Fruit fly (Drosophila melanogaster) whole organism, embryonic: Measurements from ENCODE around the gene Agpat4.

Experiments
- Adf1 ChIP-seq: fragments of 200-800 bp; sonication (Bioruptor generic); IDR thresholded peaks from 2 replicates; pipeline ENCODE4 v1.3.6; 2022; ENCODE audit warnings: missing biosample characterization, missing genetic modification characterization
- B-H1 ChIP-seq: fragments of 200-800 bp; sonication (Bioruptor generic); IDR thresholded peaks from 3 replicates; pipeline ENCODE4 v1.3.6; 2022; ENCODE audit warnings: missing biosample characterization, missing genetic modification characterization
- B-H2 ChIP-seq: fragments of 200-800 bp; sonication (Bioruptor generic); optimal IDR thresholded peaks from 2 replicates; lab custom pipeline; 2018; ENCODE audit warnings: missing biosample characterization, mild to moderate bottlenecking, missing genetic modification characterization
- CG10431 ChIP-seq: fragments of 200-800 bp; sonication (Bioruptor generic); optimal IDR thresholded peaks from 3 replicates; lab custom pipeline; 2018; ENCODE audit warnings: missing biosample characterization, mild to moderate bottlenecking, missing genetic modification characterization
- CG10462 ChIP-seq: fragments of 200-800 bp; sonication (Bioruptor generic); optimal IDR thresholded peaks from 2 replicates; lab custom pipeline; 2016; ENCODE audit warnings: missing biosample characterization, missing genetic modification characterization
- CG10959 ChIP-seq: fragments of 200-800 bp; sonication (Bioruptor generic); IDR thresholded peaks from 2 replicates; pipeline ENCODE4 v1.3.6; 2022; ENCODE audit warnings: missing biosample characterization, missing genetic modification characterization
- CG11398 ChIP-seq: fragments of 200-800 bp; sonication (Bioruptor generic); optimal IDR thresholded peaks from 2 replicates; lab custom pipeline; 2016; ENCODE audit warnings: missing biosample characterization, missing genetic modification characterization
- CG11504 ChIP-seq: fragments of 200-800 bp; sonication (Bioruptor generic); optimal IDR thresholded peaks from 3 replicates; lab custom pipeline; 2019; ENCODE audit warnings: missing biosample characterization, mild to moderate bottlenecking, missing genetic modification characterization, moderate library complexity
- CG11560 ChIP-seq: fragments of 200-800 bp; sonication (Bioruptor generic); IDR thresholded peaks from 3 replicates; pipeline ENCODE4 v1.3.6; 2022; ENCODE audit warnings: missing biosample characterization, missing genetic modification characterization
- CG12299 ChIP-seq: fragments of 200-800 bp; sonication (Bioruptor generic); optimal IDR thresholded peaks from 2 replicates; lab custom pipeline; 2018; ENCODE audit warnings: missing biosample characterization, mild to moderate bottlenecking, missing genetic modification characterization
- CG12769 ChIP-seq: fragments of 200-800 bp; sonication (Bioruptor generic); optimal IDR thresholded peaks from 2 replicates; lab custom pipeline; 2019; ENCODE audit warnings: missing biosample characterization, mild to moderate bottlenecking, missing genetic modification characterization, moderate library complexity
- CG14014 ChIP-seq: fragments of 200-800 bp; sonication (Bioruptor generic); IDR thresholded peaks from 2 replicates; pipeline ENCODE4 v1.3.6; 2022; ENCODE audit warnings: missing biosample characterization, missing genetic modification characterization
- CG14441 ChIP-seq: fragments of 200-800 bp; sonication (Bioruptor generic); IDR thresholded peaks from 2 replicates; pipeline ENCODE4 v1.3.6; 2022; ENCODE audit warnings: missing biosample characterization, missing genetic modification characterization
- CG15073 ChIP-seq: fragments of 200-800 bp; sonication (Bioruptor generic); optimal IDR thresholded peaks from 2 replicates; lab custom pipeline; 2016; ENCODE audit warnings: missing biosample characterization, missing genetic modification characterization
- CG16815 ChIP-seq: fragments of 200-800 bp; sonication (Bioruptor generic); optimal IDR thresholded peaks from 3 replicates; lab custom pipeline; 2017; ENCODE audit warnings: missing biosample characterization, mild to moderate bottlenecking, missing genetic modification characterization
- CG17359 ChIP-seq: fragments of 200-800 bp; sonication (Bioruptor generic); optimal IDR thresholded peaks from 3 replicates; lab custom pipeline; 2018; ENCODE audit warnings: missing biosample characterization, mild to moderate bottlenecking, missing genetic modification characterization, moderate library complexity
- CG17829 ChIP-seq: fragments of 200-800 bp; optimal IDR thresholded peaks from 2 replicates; lab custom pipeline; 2019; ENCODE audit warnings: missing biosample characterization, mild to moderate bottlenecking, missing genetic modification characterization, moderate library complexity
- CG18011 ChIP-seq: fragments of 200-800 bp; sonication (Bioruptor generic); optimal IDR thresholded peaks from 2 replicates; lab custom pipeline; 2017; ENCODE audit warnings: missing biosample characterization, missing genetic modification characterization, mild to moderate bottlenecking, moderate library complexity, missing genotype
- CG2116 ChIP-seq: fragments of 200-800 bp; sonication (Bioruptor generic); optimal IDR thresholded peaks from 3 replicates; lab custom pipeline; 2018; ENCODE audit warnings: missing biosample characterization, mild to moderate bottlenecking, missing genetic modification characterization
- CG3163 ChIP-seq: fragments of 200-800 bp; sonication (Bioruptor generic); optimal IDR thresholded peaks from 3 replicates; lab custom pipeline; 2016; ENCODE audit warnings: missing biosample characterization, missing genetic modification characterization
- CG33213 ChIP-seq: fragments of 200-800 bp; sonication (Bioruptor generic); optimal IDR thresholded peaks from 3 replicates; lab custom pipeline; 2016; ENCODE audit warnings: missing biosample characterization, missing genetic modification characterization
- CG4730 ChIP-seq: fragments of 200-800 bp; sonication (Bioruptor generic); IDR thresholded peaks from 2 replicates; pipeline ENCODE4 v1.3.6; 2022; ENCODE audit warnings: missing biosample characterization, missing genetic modification characterization
- CG6854 ChIP-seq: fragments of 200-800 bp; sonication (Bioruptor generic); optimal IDR thresholded peaks from 3 replicates; lab custom pipeline; 2017; ENCODE audit warnings: missing biosample characterization, mild to moderate bottlenecking, missing genetic modification characterization
- CG8924 ChIP-seq: fragments of 200-800 bp; optimal IDR thresholded peaks from 3 replicates; lab custom pipeline; 2019; ENCODE audit warnings: missing biosample characterization, mild to moderate bottlenecking, missing genetic modification characterization, moderate library complexity
- CG9817 ChIP-seq: fragments of 200-800 bp; sonication (Bioruptor generic); optimal IDR thresholded peaks from 2 replicates; lab custom pipeline; 2018; ENCODE audit warnings: missing biosample characterization, mild to moderate bottlenecking, missing genetic modification characterization, moderate library complexity
- Dbx ChIP-seq: fragments of 200-800 bp; sonication (Bioruptor generic); IDR thresholded peaks from 3 replicates; pipeline ENCODE4 v1.3.6; 2022; ENCODE audit warnings: missing biosample characterization, missing genetic modification characterization
- Fer3 ChIP-seq: fragments of 200-800 bp; sonication (Bioruptor generic); optimal IDR thresholded peaks from 2 replicates; lab custom pipeline; 2018; ENCODE audit warnings: missing biosample characterization, mild to moderate bottlenecking, missing genetic modification characterization, moderate library complexity
- Hsf ChIP-seq: fragments of 200-800 bp; sonication (Bioruptor generic); optimal IDR thresholded peaks from 3 replicates; lab custom pipeline; 2016; ENCODE audit warnings: missing biosample characterization, missing genetic modification characterization
- MTF-1 ChIP-seq: fragments of 200-800 bp; sonication (Bioruptor generic); optimal IDR thresholded peaks from 2 replicates; lab custom pipeline; 2018; ENCODE audit warnings: missing biosample characterization, mild to moderate bottlenecking, missing genetic modification characterization, borderline replicate concordance
- Med ChIP-seq: fragments of 200-800 bp; sonication (Bioruptor generic); peaks from one replicate; lab custom pipeline; 2016; ENCODE audit warnings: missing biosample characterization, missing genetic modification characterization, mild to moderate bottlenecking, inconsistent platforms, moderate library complexity
- Nf-YB ChIP-seq: fragments of 200-800 bp; sonication (Bioruptor generic); optimal IDR thresholded peaks from 3 replicates; lab custom pipeline; 2019; ENCODE audit warnings: missing biosample characterization, mild to moderate bottlenecking, missing genetic modification characterization, moderate library complexity
- Stat92E ChIP-seq, 3 experiments: fragments of >200 bp in 2 of 3; fragments of 200-800 bp in 1 of 3; sonication (Bioruptor generic) in 1 of 3; optimal IDR thresholded peaks; 2 replicates each; lab custom pipeline; 2017 to 2019; ENCODE audit warnings: missing biosample characterization in 3 of 3, missing genetic modification characterization in 3 of 3, mild to moderate bottlenecking in 1 of 3, moderate library complexity in 1 of 3
- Vsx1 ChIP-seq: fragments of 200-800 bp; sonication (Bioruptor generic); optimal IDR thresholded peaks from 2 replicates; lab custom pipeline; 2017; ENCODE audit warnings: missing biosample characterization, mild to moderate bottlenecking, missing genetic modification characterization, missing genetic modification reagents
- ab ChIP-seq: fragments of 200-800 bp; sonication (Bioruptor generic); optimal IDR thresholded peaks from 2 replicates; lab custom pipeline; 2016; ENCODE audit warnings: missing biosample characterization, missing genetic modification characterization
- ac ChIP-seq: fragments of 200-800 bp; sonication (Bioruptor generic); optimal IDR thresholded peaks from 3 replicates; lab custom pipeline; 2017; ENCODE audit warnings: missing biosample characterization, mild to moderate bottlenecking, missing genetic modification characterization
- aop ChIP-seq: fragments of 200-800 bp; sonication (Bioruptor generic); IDR thresholded peaks from 2 replicates; pipeline ENCODE4 v1.3.6; 2022; ENCODE audit warnings: missing biosample characterization, missing genetic modification characterization
- ato ChIP-seq: fragments of 200-800 bp; sonication (Bioruptor generic); IDR thresholded peaks from 2 replicates; pipeline ENCODE4 v1.3.6; 2022; ENCODE audit warnings: missing biosample characterization, missing genetic modification characterization; ENCODE audit not compliant: partially characterized antibody
- crc ChIP-seq: fragments of 200-800 bp; sonication (Bioruptor generic); optimal IDR thresholded peaks from 2 replicates; lab custom pipeline; 2016; ENCODE audit warnings: missing biosample characterization, missing genetic modification characterization
- dmrt11E ChIP-seq: fragments of 200-800 bp; sonication (Bioruptor generic); optimal IDR thresholded peaks from 3 replicates; lab custom pipeline; 2018; ENCODE audit warnings: missing biosample characterization, mild to moderate bottlenecking, missing genetic modification characterization, moderate library complexity
- dmrt99B ChIP-seq: fragments of 200-800 bp; sonication (Bioruptor generic); optimal IDR thresholded peaks from 2 replicates; lab custom pipeline; 2018; ENCODE audit warnings: missing biosample characterization, mild to moderate bottlenecking, missing genetic modification characterization, moderate library complexity
- gem ChIP-seq: fragments of 200-800 bp; sonication (Bioruptor generic); optimal IDR thresholded peaks from 2 replicates; lab custom pipeline; 2019; ENCODE audit warnings: missing biosample characterization, mild to moderate bottlenecking, missing genetic modification characterization, moderate library complexity
- gfzf ChIP-seq: fragments of 200-800 bp; sonication (Bioruptor generic); optimal IDR thresholded peaks from 2 replicates; lab custom pipeline; 2016; ENCODE audit warnings: missing biosample characterization, mild to moderate bottlenecking, missing genetic modification characterization, moderate library complexity
- gsb ChIP-seq: fragments of 200-800 bp; sonication (Bioruptor generic); IDR thresholded peaks from 2 replicates; pipeline ENCODE4 v1.3.6; 2022; ENCODE audit warnings: missing biosample characterization, missing genetic modification characterization
- hkb ChIP-seq, 2 experiments: fragments of 200-800 bp in 1 of 2; fragments of >200 bp in 1 of 2; sonication (Bioruptor generic) in 1 of 2; IDR thresholded peaks in 1 of 2; optimal IDR thresholded peaks in 1 of 2; 2 replicates each; pipeline versions ENCODE4 v1.3.6 to Lab custom; 2017 to 2022; ENCODE audit warnings: missing biosample characterization in 1 of 2, missing genetic modification characterization in 1 of 2
- onecut ChIP-seq: fragments of 200-800 bp; sonication (Bioruptor generic); IDR thresholded peaks from 2 replicates; pipeline ENCODE4 v1.3.6; 2022; ENCODE audit warnings: missing biosample characterization, missing genetic modification characterization
- ranshi ChIP-seq: fragments of 200-800 bp; sonication (Bioruptor generic); IDR thresholded peaks from 2 replicates; pipeline ENCODE4 v1.3.6; 2022; ENCODE audit warnings: missing biosample characterization, missing genetic modification characterization
- rib ChIP-seq: fragments of 200-800 bp; sonication (Bioruptor generic); IDR thresholded peaks from 2 replicates; pipeline ENCODE4 v1.3.6; 2022; ENCODE audit warnings: missing biosample characterization, missing genetic modification characterization
- slou ChIP-seq: fragments of 200-800 bp; sonication (Bioruptor generic); optimal IDR thresholded peaks from 3 replicates; lab custom pipeline; 2016; ENCODE audit warnings: missing biosample characterization, missing genetic modification characterization
- tup ChIP-seq: fragments of 200-800 bp; sonication (Bioruptor generic); optimal IDR thresholded peaks from 2 replicates; lab custom pipeline; 2016; ENCODE audit warnings: missing biosample characterization, mild to moderate bottlenecking, missing genetic modification characterization, moderate library complexity
- wor ChIP-seq: fragments of 200-800 bp; sonication (Bioruptor generic); IDR thresholded peaks from 2 replicates; pipeline ENCODE4 v1.3.6; 2022; ENCODE audit warnings: missing biosample characterization, missing genetic modification characterization

Gene Agpat4

DNA sequence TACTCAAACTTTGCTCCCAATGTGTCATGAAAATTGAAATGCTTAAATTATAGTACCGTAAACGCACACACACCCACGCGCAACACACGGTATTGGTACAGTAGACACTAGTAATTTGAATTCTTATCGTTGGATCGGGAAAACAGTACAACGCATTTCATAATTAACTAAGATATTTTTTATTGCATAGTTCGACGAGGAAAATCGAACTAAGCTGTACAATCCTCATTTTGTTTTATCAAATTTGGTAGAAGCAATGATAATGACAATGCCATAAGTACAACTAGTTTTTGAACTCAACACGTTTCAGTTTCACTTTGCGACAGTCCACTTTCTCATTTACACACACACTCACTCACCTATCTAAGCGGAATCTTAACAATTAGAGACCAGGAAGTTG is 600 bp downstream of the Agpat4 start (continued):
- TF ChIP-seq crc (GFP tag; lab: Kevin White, UChicago) = peak; percentile 12
- TF ChIP-seq gem (tag; lab: Kevin White, UChicago) = peak; percentile 80
- no peak for TF ChIP-seq CG18011 (GFP tag; lab: Kevin White, UChicago)
- peak; percentile 52 for TF ChIP-seq gsb (GFP tag; lab: Robert Waterston, UW)
- TF ChIP-seq CG8924 (tag; lab: Kevin White, UChicago) = peak; percentile 71
- TF ChIP-seq rib = 0 out of 2 replicates have a peak, but pooled peaks have one; percentile 38
- no peak for TF ChIP-seq tup
- peak; percentile 66 for TF ChIP-seq CG17829 (tag; lab: Kevin White, UChicago)
- TF ChIP-seq hkb (optimal IDR thresholded peaks at IDR 0.05; lab: Kevin White, UChicago) = no peak
- peak; percentile 41; the same call in 1 of the 2 replicates for TF ChIP-seq hkb (GFP tag; IDR thresholded peaks at IDR 0.05; lab: Robert Waterston, UW)
- TF ChIP-seq CG12299 (tag; lab: Kevin White, UChicago) = peak; percentile 49
- peak; percentile 36; the same call in 1 of the 2 replicates for TF ChIP-seq CG10959 (GFP tag; lab: Robert Waterston, UW)
- peak; percentile 52; the same call in 1 of the 2 replicates for TF ChIP-seq CG14441 (GFP tag; lab: Robert Waterston, UW)
- no peak for TF ChIP-seq ato
- peak; percentile 94 for TF ChIP-seq Med (GFP tag; lab: Kevin White, UChicago)
- TF ChIP-seq CG17359 (tag; lab: Kevin White, UChicago) = peak; percentile 77
- TF ChIP-seq gfzf = no peak
- TF ChIP-seq dmrt99B (tag; lab: Kevin White, UChicago) = peak; percentile 80
- TF ChIP-seq Hsf (GFP tag; lab: Kevin White, UChicago) = peak; percentile 70
- TF ChIP-seq Dbx (GFP tag; lab: Robert Waterston, UW) = 0 out of 3 replicates have a peak, but pooled peaks have one; percentile 51
- no peak for TF ChIP-seq ac (GFP tag; lab: Kevin White, UChicago)
- TF ChIP-seq CG15073 (GFP tag; lab: Kevin White, UChicago) = no peak
- peak; percentile 65 for TF ChIP-seq CG14014 (GFP tag; lab: Robert Waterston, UW)
- TF ChIP-seq Vsx1 (GFP tag; lab: Kevin White, UChicago) = no peak
- peak; percentile 62 for TF ChIP-seq B-H2 (GFP tag; lab: Kevin White, UChicago)
- no peak for TF ChIP-seq CG11504 (tag; lab: Kevin White, UChicago)
- TF ChIP-seq CG9817 = peak; percentile 78
- TF ChIP-seq CG33213 (GFP tag; lab: Kevin White, UChicago) = peak; percentile 9
- no peak for TF ChIP-seq B-H1
- TF ChIP-seq CG11398 (GFP tag; lab: Kevin White, UChicago) = peak; percentile 36
- TF ChIP-seq CG11560 = no peak
- TF ChIP-seq dmrt11E (tag; lab: Kevin White, UChicago) = peak; percentile 51
- no peak for TF ChIP-seq aop (GFP tag; lab: Robert Waterston, UW)
- TF ChIP-seq Stat92E (GFP tag; optimal IDR thresholded peaks at IDR 0.05; lab: Kevin White, UChicago) = no peak
- peak; percentile 59 for TF ChIP-seq ab (GFP tag; lab: Kevin White, UChicago)
- no peak; the same call in 1 of the 2 replicates for TF ChIP-seq Adf1 (GFP tag; lab: Robert Waterston, UW)
- peak; percentile 69 for TF ChIP-seq CG6854 (GFP tag; lab: Kevin White, UChicago)
- TF ChIP-seq CG4730 (GFP tag; lab: Robert Waterston, UW) = peak; percentile 34; the same call in 1 of the 2 replicates
- peak; percentile 63 for TF ChIP-seq CG16815
- TF ChIP-seq wor = peak; percentile 43; the same call in 1 of the 2 replicates
- TF ChIP-seq MTF-1 (GFP tag; lab: Kevin White, UChicago) = peak; percentile 41
- TF ChIP-seq slou (GFP tag; lab: Kevin White, UChicago) = no peak
- peak; percentile 86 for TF ChIP-seq CG12769 (tag; lab: Kevin White, UChicago)
- TF ChIP-seq Nf-YB (GFP tag; lab: Kevin White, UChicago) = peak; percentile 1
- 0 out of 2 replicates have a peak, but pooled peaks have one; percentile 21 for TF ChIP-seq ranshi (GFP tag; lab: Robert Waterston, UW)
- peak; percentile 81 for TF ChIP-seq Fer3 (tag; lab: Kevin White, UChicago)
- TF ChIP-seq CG3163 (GFP tag; lab: Kevin White, UChicago) = no peak
- TF ChIP-seq CG10462 (GFP tag; lab: Kevin White, UChicago) = peak; percentile 22
- no peak for TF ChIP-seq CG10431 (GFP tag; lab: Kevin White, UChicago)
- no peak for TF ChIP-seq CG2116 (GFP tag; lab: Kevin White, UChicago)
- no peak for TF ChIP-seq onecut (GFP tag; lab: Robert Waterston, UW)
